Worm (Caenorhabditis elegans): ENCODE measurements around the gene M02F4.1.

- TF ChIP-seq unc-62 (GFP tag; optimal IDR thresholded peaks at IDR 0.05) (no peak), egl-27 (tag; optimal IDR thresholded peaks at IDR 0.05) (no peak), ceh-82 (tag; optimal IDR thresholded peaks at IDR 0.05) (no peak), F13H6.1 (tag; optimal IDR thresholded peaks at IDR 0.05) (no peak), C34F6.9 (tag; optimal IDR thresholded peaks at IDR 0.05) (no peak), ama-1 (optimal IDR thresholded peaks at IDR 0.05) (no peak), zag-1 (tag; optimal IDR thresholded peaks at IDR 0.05) (no peak), nhr-10 (tag; optimal IDR thresholded peaks at IDR 0.05) (no peak), dmd-4 (tag; optimal IDR thresholded peaks at IDR 0.05) (no peak), blmp-1 (tag; optimal IDR thresholded peaks at IDR 0.05; ENCODE audit: insufficient read depth) (no peak)
These were observed 30.4 kb upstream of the M02F4.1 start, which contains the start of gene rsef-1 for ce11 chrX:3059299-3059698.

Measured in whole organism, L2 larva.